Worm (Caenorhabditis elegans) whole organism, L4 larva: ENCODE measurements around the gene R09H10.7.

ENCODE experiments used
- fkh-10 ChIP-seq: fragments of 150-350 bp; optimal IDR thresholded peaks from 2 replicates; lab custom pipeline; 2014; ENCODE audit warnings: missing biosample characterization, missing genetic modification reagents, missing genetic modification characterization
- fos-1 ChIP-seq: fragments of 150-350 bp; optimal IDR thresholded peaks from 2 replicates; lab custom pipeline; 2014; ENCODE audit warnings: missing biosample characterization, missing genetic modification characterization
- nhr-102 ChIP-seq: sonication (generic microtip); optimal IDR thresholded peaks from 2 replicates; lab custom pipeline; 2016; ENCODE audit warnings: mild to moderate bottlenecking, missing genetic modification characterization, moderate library complexity, missing compliant biosample characterization
- nhr-237 ChIP-seq: sonication (generic microtip); optimal IDR thresholded peaks from 2 replicates; lab custom pipeline; 2017; ENCODE audit warnings: missing biosample characterization, missing genetic modification characterization
- nhr-76 ChIP-seq: fragments of 150-350 bp; optimal IDR thresholded peaks from 2 replicates; lab custom pipeline; 2014; ENCODE audit warnings: missing biosample characterization, missing genetic modification characterization
- nhr-77 ChIP-seq: fragments of 150-350 bp; optimal IDR thresholded peaks from 2 replicates; lab custom pipeline; 2014; ENCODE audit warnings: missing biosample characterization, missing genetic modification characterization
- unc-39 ChIP-seq: sonication (generic microtip); optimal IDR thresholded peaks from 2 replicates; lab custom pipeline; 2017; ENCODE audit warnings: missing biosample characterization, missing genetic modification characterization

DNA sequence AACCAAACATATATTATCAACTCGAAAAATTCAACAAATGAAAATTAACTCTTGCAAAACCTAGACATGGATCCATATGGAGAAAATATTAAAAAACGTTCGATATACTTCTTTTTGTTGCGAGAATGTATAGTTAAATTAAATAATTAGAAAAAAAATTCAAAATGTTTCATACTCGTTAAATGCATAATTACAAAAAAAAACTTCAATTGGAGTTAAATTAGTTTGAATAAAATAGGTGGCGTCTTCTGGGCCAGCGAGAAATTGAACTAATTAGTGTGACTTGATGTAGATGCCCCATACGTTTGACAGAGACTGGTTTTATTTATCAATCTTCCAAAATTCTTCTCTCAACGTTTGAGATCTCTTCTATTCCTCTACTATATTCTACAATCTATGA, 42.5 kb upstream of the R09H10.7 start, which contains the start of gene lgc-43:
- no peak for TF ChIP-seq nhr-76 (tag; lab: Kevin White, UChicago)
- TF ChIP-seq nhr-77: no peak
- TF ChIP-seq fos-1 (tag; lab: Kevin White, UChicago): no peak
- no peak for TF ChIP-seq fkh-10
- no peak for TF ChIP-seq nhr-102 (tag; lab: Kevin White, UChicago)
- no peak for TF ChIP-seq nhr-237 (tag; lab: Kevin White, UChicago)
- TF ChIP-seq unc-39 (tag; lab: Kevin White, UChicago): no peak
